Fruit fly (Drosophila melanogaster) whole organism, embryonic: Measurements from ENCODE around the gene Parg.
A peak's percentile ranks its signal among the peaks of the same experiment; 100 is the strongest.

Experiments used
- BEAF-32 ChIP-seq: fragments of 200-800 bp; sonication (Bioruptor generic); optimal IDR thresholded peaks from 3 replicates; lab custom pipeline; 2017; ENCODE audit warnings: missing biosample characterization, missing genetic modification characterization, mild to moderate bottlenecking, moderate library complexity, missing genetic modification reagents
- CG10267 ChIP-seq: fragments of 200-800 bp; sonication (Bioruptor generic); optimal IDR thresholded peaks from 2 replicates; lab custom pipeline; 2018; ENCODE audit warnings: missing biosample characterization, mild to moderate bottlenecking, missing genetic modification characterization, moderate library complexity
- CG11504 ChIP-seq: fragments of 200-800 bp; sonication (Bioruptor generic); optimal IDR thresholded peaks from 3 replicates; lab custom pipeline; 2019; ENCODE audit warnings: missing biosample characterization, mild to moderate bottlenecking, missing genetic modification characterization, moderate library complexity
- CG11696 ChIP-seq: fragments of 200-800 bp; sonication (Bioruptor generic); IDR thresholded peaks from 2 replicates; pipeline ENCODE4 v1.3.6; 2022; ENCODE audit warnings: missing biosample characterization, missing genetic modification characterization
- CG14710 ChIP-seq: fragments of 200-800 bp; sonication (Bioruptor generic); optimal IDR thresholded peaks from 3 replicates; lab custom pipeline; 2019; ENCODE audit warnings: missing biosample characterization, mild to moderate bottlenecking, missing genetic modification characterization, moderate library complexity
- CG1602 ChIP-seq: fragments of 200-800 bp; sonication (Bioruptor generic); optimal IDR thresholded peaks from 3 replicates; lab custom pipeline; 2016; ENCODE audit warnings: missing biosample characterization, missing genetic modification characterization
- CG1603 ChIP-seq: fragments of 200-800 bp; sonication (Bioruptor generic); optimal IDR thresholded peaks from 2 replicates; lab custom pipeline; 2019; ENCODE audit warnings: missing biosample characterization, mild to moderate bottlenecking, missing genetic modification characterization, moderate library complexity
- CG16813 ChIP-seq: fragments of 200-800 bp; sonication (Bioruptor generic); IDR thresholded peaks from 3 replicates; pipeline ENCODE4 v1.3.6; 2022; ENCODE audit warnings: missing biosample characterization, missing genetic modification characterization; ENCODE audit not compliant: partially characterized antibody
- CG17186 ChIP-seq: fragments of 200-800 bp; sonication (Bioruptor generic); optimal IDR thresholded peaks from 3 replicates; lab custom pipeline; 2017; ENCODE audit warnings: missing biosample characterization, missing genetic modification reagents, missing genetic modification characterization
- CG17359 ChIP-seq: fragments of 200-800 bp; sonication (Bioruptor generic); optimal IDR thresholded peaks from 3 replicates; lab custom pipeline; 2018; ENCODE audit warnings: missing biosample characterization, mild to moderate bottlenecking, missing genetic modification characterization, moderate library complexity
- CG2120 ChIP-seq: fragments of 200-800 bp; sonication (Bioruptor generic); optimal IDR thresholded peaks from 3 replicates; lab custom pipeline; 2016; ENCODE audit warnings: missing biosample characterization, missing genetic modification characterization
- CG2129 ChIP-seq: fragments of 200-800 bp; sonication (Bioruptor generic); IDR thresholded peaks from 2 replicates; pipeline ENCODE4 v1.3.6; 2022; ENCODE audit warnings: missing biosample characterization, missing genetic modification characterization; ENCODE audit not compliant: partially characterized antibody
- CG2875 ChIP-seq: fragments of 200-800 bp; sonication (Bioruptor generic); optimal IDR thresholded peaks from 2 replicates; lab custom pipeline; 2017; ENCODE audit warnings: missing biosample characterization, mild to moderate bottlenecking, missing genetic modification characterization, missing genetic modification reagents
- CG32772 ChIP-seq: fragments of 200-800 bp; sonication (Bioruptor generic); IDR thresholded peaks from 2 replicates; pipeline ENCODE4 v1.3.6; 2022; ENCODE audit warnings: missing biosample characterization, missing genetic modification characterization
- CG34224 ChIP-seq: fragments of 200-800 bp; sonication (Bioruptor generic); IDR thresholded peaks from 3 replicates; pipeline ENCODE4 v1.3.6; 2022; ENCODE audit warnings: missing biosample characterization, missing genetic modification characterization; ENCODE audit not compliant: partially characterized antibody
- CG4360 ChIP-seq: fragments of 200-800 bp; sonication (Bioruptor generic); IDR thresholded peaks from 2 replicates; pipeline ENCODE4 v1.3.6; 2022; ENCODE audit warnings: missing biosample characterization, missing genetic modification characterization
- CG6854 ChIP-seq: fragments of 200-800 bp; sonication (Bioruptor generic); optimal IDR thresholded peaks from 3 replicates; lab custom pipeline; 2017; ENCODE audit warnings: missing biosample characterization, mild to moderate bottlenecking, missing genetic modification characterization
- CG7556 ChIP-seq: fragments of 200-800 bp; sonication (Bioruptor generic); optimal IDR thresholded peaks from 2 replicates; lab custom pipeline; 2017; ENCODE audit warnings: missing biosample characterization, mild to moderate bottlenecking, missing genetic modification characterization
- CG8924 ChIP-seq: fragments of 200-800 bp; optimal IDR thresholded peaks from 3 replicates; lab custom pipeline; 2019; ENCODE audit warnings: missing biosample characterization, mild to moderate bottlenecking, missing genetic modification characterization, moderate library complexity
- CG9437 ChIP-seq: fragments of 200-800 bp; sonication (Bioruptor generic); optimal IDR thresholded peaks from 2 replicates; lab custom pipeline; 2018; ENCODE audit warnings: missing biosample characterization, mild to moderate bottlenecking, missing genetic modification characterization
- CG9609 ChIP-seq: fragments of 200-800 bp; sonication (Bioruptor generic); optimal IDR thresholded peaks from 3 replicates; lab custom pipeline; 2016; ENCODE audit warnings: missing biosample characterization, missing genetic modification characterization
- Camta ChIP-seq: fragments of 200-800 bp; sonication (Bioruptor generic); optimal IDR thresholded peaks from 2 replicates; lab custom pipeline; 2016; ENCODE audit warnings: missing biosample characterization, missing genetic modification characterization
- CoRest ChIP-seq: fragments of 200-800 bp; sonication (Bioruptor generic); optimal IDR thresholded peaks from 3 replicates; lab custom pipeline; 2018; ENCODE audit warnings: missing biosample characterization, mild to moderate bottlenecking, missing genetic modification characterization, moderate library complexity
- D19A ChIP-seq: fragments of 200-800 bp; optimal IDR thresholded peaks from 3 replicates; lab custom pipeline; 2019; ENCODE audit warnings: missing biosample characterization, mild to moderate bottlenecking, missing genetic modification characterization, moderate library complexity
- Dll ChIP-seq: fragments of 200-800 bp; sonication (Bioruptor generic); IDR thresholded peaks from 4 replicates; pipeline ENCODE4 v1.3.6; 2022; ENCODE audit warnings: missing biosample characterization, missing genetic modification characterization; ENCODE audit not compliant: partially characterized antibody
- Elba2 ChIP-seq: fragments of 200-800 bp; sonication (Bioruptor generic); optimal IDR thresholded peaks from 3 replicates; lab custom pipeline; 2016; ENCODE audit warnings: missing biosample characterization, missing genetic modification characterization
- Fer2 ChIP-seq: fragments of 200-800 bp; sonication (Bioruptor generic); optimal IDR thresholded peaks from 2 replicates; lab custom pipeline; 2018; ENCODE audit warnings: missing biosample characterization, mild to moderate bottlenecking, missing genetic modification characterization, moderate library complexity
- Sin3A ChIP-seq: fragments of >200 bp; optimal IDR thresholded peaks from 2 replicates; lab custom pipeline; 2018
- Sox100B ChIP-seq: fragments of 200-800 bp; sonication (Bioruptor generic); optimal IDR thresholded peaks from 3 replicates; lab custom pipeline; 2018; ENCODE audit warnings: missing biosample characterization, mild to moderate bottlenecking, missing genetic modification characterization
- ash1 ChIP-seq: fragments of 200-800 bp; sonication (Bioruptor generic); optimal IDR thresholded peaks from 2 replicates; lab custom pipeline; 2018; ENCODE audit warnings: missing biosample characterization, mild to moderate bottlenecking, missing genetic modification characterization
- dpn ChIP-seq, 2 experiments: fragments of 200-800 bp; sonication (Bioruptor generic); optimal IDR thresholded peaks; 3 replicates each; lab custom pipeline; 2016; ENCODE audit warnings: missing biosample characterization in 2 of 2, missing genetic modification characterization in 2 of 2
- eve ChIP-seq, 2 experiments: fragments of >200 bp; optimal IDR thresholded peaks; 2 replicates each; lab custom pipeline; 2017; ENCODE audit warnings: missing biosample characterization in 2 of 2, missing genetic modification characterization in 2 of 2
- ftz-f1 ChIP-seq: fragments of 200-800 bp; sonication (Bioruptor generic); optimal IDR thresholded peaks from 2 replicates; lab custom pipeline; 2016; ENCODE audit warnings: missing biosample characterization, missing genetic modification characterization
- hbn ChIP-seq: fragments of 200-800 bp; sonication (Bioruptor generic); IDR thresholded peaks from 2 replicates; pipeline ENCODE4 v1.3.6; 2022; ENCODE audit warnings: missing biosample characterization, missing genetic modification characterization; ENCODE audit not compliant: partially characterized antibody
- hkb ChIP-seq, 2 experiments: fragments of 200-800 bp in 1 of 2; fragments of >200 bp in 1 of 2; sonication (Bioruptor generic) in 1 of 2; IDR thresholded peaks in 1 of 2; optimal IDR thresholded peaks in 1 of 2; 2 replicates each; pipeline versions ENCODE4 v1.3.6 to Lab custom; 2017 to 2022; ENCODE audit warnings: missing biosample characterization in 1 of 2, missing genetic modification characterization in 1 of 2
- inv ChIP-seq: fragments of 200-800 bp; sonication (Bioruptor generic); IDR thresholded peaks from 2 replicates; pipeline ENCODE4 v1.3.6; 2022; ENCODE audit warnings: missing biosample characterization, missing genetic modification characterization; ENCODE audit not compliant: partially characterized antibody
- knrl ChIP-seq: fragments of 200-800 bp; sonication (Bioruptor generic); IDR thresholded peaks from 3 replicates; pipeline ENCODE4 v1.3.6; 2022; ENCODE audit warnings: missing biosample characterization, missing genetic modification characterization; ENCODE audit not compliant: partially characterized antibody
- luna ChIP-seq: fragments of 200-800 bp; sonication (Bioruptor generic); optimal IDR thresholded peaks from 2 replicates; lab custom pipeline; 2016; ENCODE audit warnings: missing biosample characterization, missing genetic modification characterization
- mam ChIP-seq: fragments of 200-800 bp; sonication (Bioruptor generic); optimal IDR thresholded peaks from 3 replicates; lab custom pipeline; 2016; ENCODE audit warnings: missing biosample characterization, missing genetic modification characterization
- mirr ChIP-seq: fragments of 200-800 bp; sonication (Bioruptor generic); optimal IDR thresholded peaks from 3 replicates; lab custom pipeline; 2018; ENCODE audit warnings: missing biosample characterization, mild to moderate bottlenecking, missing genetic modification characterization
- nmo ChIP-seq: fragments of 200-800 bp; sonication (Bioruptor generic); optimal IDR thresholded peaks from 2 replicates; lab custom pipeline; 2018; ENCODE audit warnings: missing biosample characterization, mild to moderate bottlenecking, missing genetic modification characterization, moderate library complexity
- pzg ChIP-seq: fragments of 200-800 bp; sonication (Bioruptor generic); optimal IDR thresholded peaks from 3 replicates; lab custom pipeline; 2018; ENCODE audit warnings: missing biosample characterization, mild to moderate bottlenecking, missing genetic modification characterization, moderate library complexity
- sd ChIP-seq: fragments of 200-800 bp; sonication (Bioruptor generic); optimal IDR thresholded peaks from 3 replicates; lab custom pipeline; 2018; ENCODE audit warnings: missing biosample characterization, mild to moderate bottlenecking, missing genetic modification characterization, moderate library complexity
- sens ChIP-seq: fragments of 200-800 bp; sonication (Bioruptor generic); peaks from one replicate; lab custom pipeline; 2016; ENCODE audit warnings: missing biosample characterization, missing genetic modification characterization
- shn ChIP-seq: fragments of 200-800 bp; sonication (Bioruptor generic); optimal IDR thresholded peaks from 3 replicates; lab custom pipeline; 2016; ENCODE audit warnings: missing biosample characterization, missing genetic modification characterization
- slbo ChIP-seq: fragments of 200-800 bp; sonication (Bioruptor generic); IDR thresholded peaks from 2 replicates; pipeline ENCODE4 v1.3.6; 2022; ENCODE audit warnings: missing biosample characterization, missing genetic modification characterization
- tna ChIP-seq: fragments of 200-800 bp; sonication (Bioruptor generic); IDR thresholded peaks from 2 replicates; pipeline ENCODE4 v1.3.6; 2022; ENCODE audit warnings: missing biosample characterization, missing genetic modification characterization; ENCODE audit not compliant: partially characterized antibody
- zf30C ChIP-seq: fragments of 200-800 bp; sonication (Bioruptor generic); optimal IDR thresholded peaks from 3 replicates; lab custom pipeline; 2018; ENCODE audit warnings: missing biosample characterization, mild to moderate bottlenecking, missing genetic modification characterization

Gene Parg

DNA sequence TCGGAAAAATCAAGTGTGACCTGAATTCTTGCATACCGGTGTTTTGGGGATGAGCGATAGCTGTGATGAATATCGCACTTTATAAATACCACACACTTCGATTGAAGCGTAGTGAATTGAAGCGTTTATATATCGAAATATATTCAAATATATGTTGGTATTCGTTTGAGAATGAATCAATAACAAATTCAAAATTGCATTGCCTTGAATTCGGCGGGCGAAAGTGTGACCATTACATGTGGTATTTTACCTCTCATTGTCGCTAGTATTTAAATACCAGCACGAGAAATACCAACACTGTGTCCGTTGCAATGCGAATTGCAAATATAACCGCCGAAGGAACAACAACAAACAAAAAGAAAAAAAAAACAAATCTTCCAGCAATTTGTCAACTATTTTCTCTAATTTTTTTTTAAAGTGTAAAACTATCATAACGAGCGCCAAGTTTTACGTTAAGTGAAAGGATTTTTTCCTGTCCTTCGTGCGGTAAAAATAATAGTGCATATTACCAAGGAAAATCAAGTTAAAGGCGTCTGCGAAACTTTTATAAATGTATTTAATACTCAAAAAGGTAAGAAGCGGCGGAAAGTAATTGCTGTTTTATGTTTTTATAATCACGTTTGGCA lies at the start of gene Parg, which contains the start of gene Mnt:
Gene Parg (minus strand): TSS at position 34 of the 626 bp plus-strand sequence.
Gene Mnt (plus strand): TSS at position 333 of the 626 bp plus-strand sequence.
- peak; percentile 67 for TF ChIP-seq inv (GFP tag; lab: Robert Waterston, UW)
- peak; percentile 25 for TF ChIP-seq zf30C (GFP tag; lab: Kevin White, UChicago)
- TF ChIP-seq hkb (optimal IDR thresholded peaks at IDR 0.05; lab: Kevin White, UChicago): peak; percentile 2
- TF ChIP-seq hkb (GFP tag; IDR thresholded peaks at IDR 0.05; lab: Robert Waterston, UW): no peak
- peak; percentile 39 for TF ChIP-seq CG14710 (tag; lab: Kevin White, UChicago)
- peak; percentile 34; the same call in 1 of the 2 replicates for TF ChIP-seq CG2129
- TF ChIP-seq mam (GFP tag; lab: Kevin White, UChicago): peak; percentile 9
- TF ChIP-seq Sox100B: peak; percentile 18
- 0 out of 2 replicates have a peak, but pooled peaks have one; percentile 33 for TF ChIP-seq CG32772 (GFP tag; lab: Robert Waterston, UW)
- TF ChIP-seq sd: no peak
- peak in 1 of 2 experiments; percentile 7 for TF ChIP-seq dpn (GFP tag; optimal IDR thresholded peaks at IDR 0.05; lab: Kevin White, UChicago)
- TF ChIP-seq tna (GFP tag; lab: Robert Waterston, UW): no peak
- TF ChIP-seq CG9437 (GFP tag; lab: Kevin White, UChicago): peak; percentile 70
- peak; percentile 42 for TF ChIP-seq CG17359 (tag; lab: Kevin White, UChicago)
- TF ChIP-seq eve (GFP tag; optimal IDR thresholded peaks at IDR 0.05; lab: Kevin White, UChicago): peak in 1 of 2 experiments; percentile 50
- TF ChIP-seq slbo (GFP tag; lab: Robert Waterston, UW): no peak
- TF ChIP-seq CG2875 (GFP tag; lab: Kevin White, UChicago): no peak
- TF ChIP-seq ash1 (GFP tag; lab: Kevin White, UChicago): no peak
- peak; percentile 32 for TF ChIP-seq CoRest (tag; lab: Kevin White, UChicago)
- peak; percentile 3 for TF ChIP-seq CG10267
- peak; percentile 73 for TF ChIP-seq knrl (GFP tag; lab: Robert Waterston, UW)
- peak; percentile 2 for TF ChIP-seq CG6854 (GFP tag; lab: Kevin White, UChicago)
- TF ChIP-seq sens (GFP tag; lab: Kevin White, UChicago): peak; percentile 85
- peak; percentile 18 for TF ChIP-seq D19A (tag; lab: Kevin White, UChicago)
- TF ChIP-seq hbn (GFP tag; lab: Robert Waterston, UW): peak; percentile 56; the same call in 1 of the 2 replicates
- TF ChIP-seq BEAF-32: peak; percentile 80
- peak; percentile 10 for TF ChIP-seq CG11504 (tag; lab: Kevin White, UChicago)
- peak; percentile 74 for TF ChIP-seq Dll
- TF ChIP-seq CG9609 (GFP tag; lab: Kevin White, UChicago): no peak
- TF ChIP-seq shn (GFP tag; lab: Kevin White, UChicago): peak; percentile 15
- TF ChIP-seq CG7556 (GFP tag; lab: Kevin White, UChicago): peak; percentile 14
- TF ChIP-seq CG8924 (tag; lab: Kevin White, UChicago): peak; percentile 32
- peak; percentile 76 for TF ChIP-seq CG4360 (GFP tag; lab: Robert Waterston, UW)
- TF ChIP-seq CG1603 (tag; lab: Kevin White, UChicago): peak; percentile 59
- peak; percentile 10 for TF ChIP-seq CG17186
- no peak for TF ChIP-seq CG1602 (GFP tag; lab: Kevin White, UChicago)
- TF ChIP-seq CG2120 (GFP tag; lab: Kevin White, UChicago): peak; percentile 12
- TF ChIP-seq Fer2 (tag; lab: Kevin White, UChicago): no peak
- peak; percentile 84 for TF ChIP-seq Sin3A (lab: Kevin White, UChicago)
- peak; percentile 4 for TF ChIP-seq Camta (GFP tag; lab: Kevin White, UChicago)
- TF ChIP-seq mirr (GFP tag; lab: Kevin White, UChicago): no peak
- TF ChIP-seq CG16813: peak; percentile 65
- peak; percentile 83 for TF ChIP-seq pzg
- TF ChIP-seq Elba2 (GFP tag; lab: Kevin White, UChicago): no peak
- TF ChIP-seq ftz-f1 (GFP tag; lab: Kevin White, UChicago): peak; percentile 29
- TF ChIP-seq nmo: peak; percentile 34
- TF ChIP-seq luna (GFP tag; lab: Kevin White, UChicago): no peak
- peak; percentile 61; the same call in 2 of the 3 replicates for TF ChIP-seq CG34224 (GFP tag; lab: Robert Waterston, UW)
- TF ChIP-seq CG11696: no peak
